Fruit fly (Drosophila melanogaster) whole organism, embryonic: ENCODE results near the gene pix.

ENCODE experiments used
- Ada2b ChIP-seq: fragments of 200-800 bp; sonication (Bioruptor generic); IDR thresholded peaks from 2 replicates; pipeline ENCODE4 v1.3.6; 2022; ENCODE audit warnings: missing biosample characterization, missing genetic modification characterization
- Aef1 ChIP-seq: fragments of 200-800 bp; sonication (Bioruptor generic); IDR thresholded peaks from 3 replicates; pipeline ENCODE4 v1.3.6; 2022; ENCODE audit warnings: missing biosample characterization, missing genetic modification characterization
- Atf3 ChIP-seq: fragments of 200-800 bp; sonication (Bioruptor generic); optimal IDR thresholded peaks from 3 replicates; lab custom pipeline; 2016; ENCODE audit warnings: missing biosample characterization, missing genetic modification characterization
- Awh ChIP-seq: fragments of 200-800 bp; sonication (Bioruptor generic); IDR thresholded peaks from 2 replicates; pipeline ENCODE4, ENCODE4 v1.3.6; 2022; ENCODE audit warnings: missing biosample characterization, missing genetic modification characterization
- CG10274 ChIP-seq: fragments of 200-800 bp; sonication (Bioruptor generic); optimal IDR thresholded peaks from 3 replicates; lab custom pipeline; 2017; ENCODE audit warnings: missing biosample characterization, mild to moderate bottlenecking, missing genetic modification characterization
- CG10543 ChIP-seq: fragments of 200-800 bp; sonication (Bioruptor generic); optimal IDR thresholded peaks from 3 replicates; lab custom pipeline; 2017; ENCODE audit warnings: missing biosample characterization, mild to moderate bottlenecking, missing genetic modification characterization, moderate library complexity
- CG12219 ChIP-seq: fragments of 200-800 bp; sonication (Bioruptor generic); optimal IDR thresholded peaks from 3 replicates; lab custom pipeline; 2018; ENCODE audit warnings: missing biosample characterization, mild to moderate bottlenecking, missing genetic modification characterization
- CG12942 ChIP-seq: fragments of 200-800 bp; sonication (Bioruptor generic); optimal IDR thresholded peaks from 3 replicates; lab custom pipeline; 2016; ENCODE audit warnings: missing biosample characterization, missing genetic modification characterization
- CG14667 ChIP-seq: fragments of 200-800 bp; sonication (Bioruptor generic); IDR thresholded peaks from 2 replicates; pipeline ENCODE4 v1.3.6; 2022; ENCODE audit warnings: missing biosample characterization, missing genetic modification characterization
- CG32532 ChIP-seq: fragments of 200-800 bp; sonication (Bioruptor generic); IDR thresholded peaks from 2 replicates; pipeline ENCODE4 v1.3.6; 2022; ENCODE audit warnings: missing biosample characterization, missing genetic modification characterization
- CG32772 ChIP-seq: fragments of 200-800 bp; sonication (Bioruptor generic); IDR thresholded peaks from 2 replicates; pipeline ENCODE4 v1.3.6; 2022; ENCODE audit warnings: missing biosample characterization, missing genetic modification characterization
- CG42726 ChIP-seq: fragments of 200-800 bp; sonication (Bioruptor generic); IDR thresholded peaks from 2 replicates; pipeline ENCODE4 v1.3.6; 2022; ENCODE audit warnings: missing biosample characterization, missing genetic modification characterization; ENCODE audit not compliant: partially characterized antibody
- CG4730 ChIP-seq: fragments of 200-800 bp; sonication (Bioruptor generic); IDR thresholded peaks from 2 replicates; pipeline ENCODE4 v1.3.6; 2022; ENCODE audit warnings: missing biosample characterization, missing genetic modification characterization
- CG7372 ChIP-seq: fragments of 200-800 bp; sonication (Bioruptor generic); IDR thresholded peaks from 2 replicates; pipeline ENCODE4 v1.3.6; 2022; ENCODE audit warnings: missing biosample characterization, missing genetic modification characterization
- CG7963 ChIP-seq: fragments of 200-800 bp; sonication (Bioruptor generic); IDR thresholded peaks from 3 replicates; pipeline ENCODE4 v1.3.6; 2022; ENCODE audit warnings: missing biosample characterization, missing genetic modification characterization; ENCODE audit not compliant: partially characterized antibody
- Doc2 ChIP-seq: fragments of 200-800 bp; sonication (Bioruptor generic); IDR thresholded peaks from 2 replicates; pipeline ENCODE4 v1.3.6; 2022; ENCODE audit warnings: missing biosample characterization, missing genetic modification characterization
- Ets97D ChIP-seq: fragments of 200-800 bp; sonication (Bioruptor generic); optimal IDR thresholded peaks from 3 replicates; lab custom pipeline; 2016; ENCODE audit warnings: missing biosample characterization, missing genetic modification characterization
- Hey ChIP-seq: fragments of 200-800 bp; sonication (Bioruptor generic); optimal IDR thresholded peaks from 3 replicates; lab custom pipeline; 2018; ENCODE audit warnings: missing biosample characterization, mild to moderate bottlenecking, missing genetic modification characterization
- NK7.1 ChIP-seq: fragments of 200-800 bp; sonication (Bioruptor generic); optimal IDR thresholded peaks from 3 replicates; lab custom pipeline; 2016; ENCODE audit warnings: missing biosample characterization, missing genetic modification characterization
- Nf-YB ChIP-seq: fragments of 200-800 bp; sonication (Bioruptor generic); optimal IDR thresholded peaks from 3 replicates; lab custom pipeline; 2019; ENCODE audit warnings: missing biosample characterization, mild to moderate bottlenecking, missing genetic modification characterization, moderate library complexity
- Pdp1 ChIP-seq, 2 experiments: fragments of 200-800 bp; sonication (Bioruptor generic); optimal IDR thresholded peaks; 3 replicates each; lab custom pipeline; 2016; ENCODE audit warnings: missing biosample characterization in 2 of 2, missing genetic modification characterization in 2 of 2, mild to moderate bottlenecking in 1 of 2, moderate library complexity in 1 of 2
- ase ChIP-seq: fragments of 200-800 bp; sonication (Bioruptor generic); IDR thresholded peaks from 3 replicates; pipeline ENCODE4 v1.3.6; 2022; ENCODE audit warnings: missing biosample characterization, missing genetic modification characterization
- ato ChIP-seq: fragments of 200-800 bp; sonication (Bioruptor generic); IDR thresholded peaks from 2 replicates; pipeline ENCODE4 v1.3.6; 2022; ENCODE audit warnings: missing biosample characterization, missing genetic modification characterization; ENCODE audit not compliant: partially characterized antibody
- chinmo ChIP-seq: fragments of 200-800 bp; sonication (Bioruptor generic); IDR thresholded peaks from 4 replicates; pipeline ENCODE4 v1.3.6; 2022; ENCODE audit warnings: missing biosample characterization, missing genetic modification characterization; ENCODE audit not compliant: partially characterized antibody
- crc ChIP-seq: fragments of 200-800 bp; sonication (Bioruptor generic); optimal IDR thresholded peaks from 2 replicates; lab custom pipeline; 2016; ENCODE audit warnings: missing biosample characterization, missing genetic modification characterization
- crol ChIP-seq: fragments of 200-800 bp; sonication (Bioruptor generic); IDR thresholded peaks from 2 replicates; pipeline ENCODE4 v1.3.6; 2022; ENCODE audit warnings: missing biosample characterization, missing genetic modification characterization
- emc ChIP-seq: fragments of 200-800 bp; sonication (Bioruptor generic); optimal IDR thresholded peaks from 2 replicates; lab custom pipeline; 2016; ENCODE audit warnings: missing biosample characterization, missing genetic modification characterization
- en ChIP-seq: fragments of 200-800 bp; sonication (Bioruptor generic); optimal IDR thresholded peaks from 2 replicates; lab custom pipeline; 2016; ENCODE audit warnings: missing biosample characterization, missing genetic modification characterization
- ftz-f1 ChIP-seq: fragments of 200-800 bp; sonication (Bioruptor generic); optimal IDR thresholded peaks from 2 replicates; lab custom pipeline; 2016; ENCODE audit warnings: missing biosample characterization, missing genetic modification characterization
- gem ChIP-seq: fragments of 200-800 bp; sonication (Bioruptor generic); optimal IDR thresholded peaks from 2 replicates; lab custom pipeline; 2019; ENCODE audit warnings: missing biosample characterization, mild to moderate bottlenecking, missing genetic modification characterization, moderate library complexity
- gsb-n ChIP-seq: fragments of 200-800 bp; sonication (Bioruptor generic); optimal IDR thresholded peaks from 3 replicates; lab custom pipeline; 2018; ENCODE audit warnings: missing biosample characterization, mild to moderate bottlenecking, missing genetic modification characterization
- jing ChIP-seq: fragments of 200-800 bp; sonication (Bioruptor generic); optimal IDR thresholded peaks from 2 replicates; lab custom pipeline; 2018; ENCODE audit warnings: missing biosample characterization, mild to moderate bottlenecking, missing genetic modification characterization
- lab ChIP-seq: fragments of 200-800 bp; sonication (Bioruptor generic); optimal IDR thresholded peaks from 3 replicates; lab custom pipeline; 2017; ENCODE audit warnings: missing biosample characterization, missing genetic modification characterization, mild to moderate bottlenecking, moderate library complexity, missing genetic modification reagents
- pfk ChIP-seq: fragments of 200-800 bp; sonication (Bioruptor generic); optimal IDR thresholded peaks from 2 replicates; lab custom pipeline; 2018; ENCODE audit warnings: missing biosample characterization, mild to moderate bottlenecking, missing genetic modification characterization, moderate library complexity
- repo ChIP-seq: fragments of 200-800 bp; sonication (Bioruptor generic); optimal IDR thresholded peaks from 2 replicates; lab custom pipeline; 2016; ENCODE audit warnings: missing biosample characterization, missing genetic modification characterization
- sqz ChIP-seq: fragments of 200-800 bp; sonication (Bioruptor generic); optimal IDR thresholded peaks from 3 replicates; lab custom pipeline; 2018; ENCODE audit warnings: missing biosample characterization, mild to moderate bottlenecking, missing genetic modification characterization
- sr ChIP-seq: fragments of 200-800 bp; sonication (Bioruptor generic); IDR thresholded peaks from 3 replicates; pipeline ENCODE4 v1.3.6; 2022; ENCODE audit warnings: missing biosample characterization, missing genetic modification characterization
- vnd ChIP-seq: fragments of 200-800 bp; sonication (Bioruptor generic); IDR thresholded peaks from 3 replicates; pipeline ENCODE4 v1.3.6; 2022; ENCODE audit warnings: missing biosample characterization, missing genetic modification characterization; ENCODE audit not compliant: partially characterized antibody

Gene pix

dm6 chr3L:8950955-8951354 is 23.6 kb downstream of the pix start (continued):
- TF ChIP-seq crc, result no peak
- no peak for TF ChIP-seq CG42726 (GFP tag; lab: Robert Waterston, UW)
- TF ChIP-seq Ets97D (GFP tag; lab: Kevin White, UChicago), result no peak
- no peak for TF ChIP-seq Doc2 (GFP tag; lab: Robert Waterston, UW)
- TF ChIP-seq sqz (GFP tag; lab: Kevin White, UChicago), result no peak
- TF ChIP-seq gsb-n (tag; lab: Kevin White, UChicago), result peak; percentile 31
- TF ChIP-seq emc (GFP tag; lab: Kevin White, UChicago), result no peak
- no peak for TF ChIP-seq CG14667 (GFP tag; lab: Robert Waterston, UW)
- peak; percentile 10 for TF ChIP-seq CG12942 (GFP tag; lab: Kevin White, UChicago)
- no peak for TF ChIP-seq en
- no peak for TF ChIP-seq NK7.1 (GFP tag; lab: Kevin White, UChicago)
- TF ChIP-seq CG7372 (GFP tag; lab: Robert Waterston, UW), result no peak
- peak; percentile 76 for TF ChIP-seq gem
- no peak for TF ChIP-seq CG4730 (GFP tag; lab: Robert Waterston, UW)
- TF ChIP-seq Nf-YB (GFP tag; lab: Kevin White, UChicago), result peak; percentile 26
- TF ChIP-seq Atf3 (GFP tag; lab: Kevin White, UChicago), result no peak
- no peak for TF ChIP-seq Pdp1 (GFP tag; optimal IDR thresholded peaks at IDR 0.05; lab: Kevin White, UChicago)
- no peak for TF ChIP-seq ato (GFP tag; lab: Robert Waterston, UW)
- TF ChIP-seq CG10274 (GFP tag; lab: Kevin White, UChicago), result no peak
- no peak for TF ChIP-seq jing
- TF ChIP-seq CG12219 (GFP tag; lab: Kevin White, UChicago), result no peak
- TF ChIP-seq ase (GFP tag; lab: Robert Waterston, UW), result no peak
- TF ChIP-seq CG32772 (GFP tag; lab: Robert Waterston, UW), result 0 out of 2 replicates have a peak, but pooled peaks have one; percentile 26

- TF ChIP-seq CG32532 (no peak), chinmo (GFP tag; lab: Robert Waterston, UW) (0 out of 4 replicates have a peak, but pooled peaks have one; percentile 29), Aef1 (GFP tag; lab: Robert Waterston, UW) (no peak), lab (GFP tag; lab: Kevin White, UChicago) (peak; percentile 54), crol (peak; percentile 86), repo (GFP tag; lab: Kevin White, UChicago) (no peak), Ada2b (no peak), Hey (tag; lab: Kevin White, UChicago) (peak; percentile 24), vnd (0 out of 3 replicates have a peak, but pooled peaks have one; percentile 26), ftz-f1 (GFP tag; lab: Kevin White, UChicago) (no peak), CG7963 (GFP tag; lab: Robert Waterston, UW) (peak; percentile 16; the same call in 1 of the 3 replicates), CG10543 (GFP tag; lab: Kevin White, UChicago) (peak; percentile 5), pfk (no peak), sr (GFP tag; lab: Robert Waterston, UW) (peak; percentile 79), Awh (GFP tag; lab: Robert Waterston, UW) (0 out of 2 replicates have a peak, but pooled peaks have one; percentile 13)
- TF ChIP-seq, all 482 proteins: peak for 9
Observed at dm6 chr3L:8949823-8950222, 24.7 kb downstream of the pix start.
